Fruit fly (Drosophila melanogaster) whole organism, embryonic: ENCODE results near the gene CG5969.

ENCODE experiments used
- Atf3 ChIP-seq: fragments of 200-800 bp; sonication (Bioruptor generic); optimal IDR thresholded peaks from 3 replicates; lab custom pipeline; 2016; ENCODE audit warnings: missing biosample characterization, missing genetic modification characterization
- BtbVII ChIP-seq: fragments of 200-800 bp; sonication (Bioruptor generic); optimal IDR thresholded peaks from 3 replicates; lab custom pipeline; 2017; ENCODE audit warnings: missing biosample characterization, mild to moderate bottlenecking, missing genetic modification characterization
- CG10543 ChIP-seq: fragments of 200-800 bp; sonication (Bioruptor generic); optimal IDR thresholded peaks from 3 replicates; lab custom pipeline; 2017; ENCODE audit warnings: missing biosample characterization, mild to moderate bottlenecking, missing genetic modification characterization, moderate library complexity
- CG10654 ChIP-seq: fragments of 200-800 bp; sonication (Bioruptor generic); optimal IDR thresholded peaks from 2 replicates; lab custom pipeline; 2016; ENCODE audit warnings: missing biosample characterization, missing genetic modification characterization
- CG11456 ChIP-seq: fragments of 200-800 bp; sonication (Bioruptor generic); IDR thresholded peaks from 3 replicates; pipeline ENCODE4 v1.3.6; 2022; ENCODE audit warnings: missing biosample characterization, missing genetic modification characterization
- CG12942 ChIP-seq: fragments of 200-800 bp; sonication (Bioruptor generic); optimal IDR thresholded peaks from 3 replicates; lab custom pipeline; 2016; ENCODE audit warnings: missing biosample characterization, missing genetic modification characterization
- CG13624 ChIP-seq: fragments of 200-800 bp; sonication (Bioruptor generic); optimal IDR thresholded peaks from 2 replicates; lab custom pipeline; 2016; ENCODE audit warnings: missing biosample characterization, missing genetic modification characterization
- CG14050 ChIP-seq: fragments of 200-800 bp; sonication (Bioruptor generic); IDR thresholded peaks from 3 replicates; pipeline ENCODE4 v1.3.6; 2022; ENCODE audit warnings: missing biosample characterization, missing genetic modification characterization
- CG1529 ChIP-seq: fragments of 200-800 bp; sonication (Bioruptor generic); optimal IDR thresholded peaks from 3 replicates; lab custom pipeline; 2018; ENCODE audit warnings: missing biosample characterization, missing genetic modification characterization
- CG1603 ChIP-seq: fragments of 200-800 bp; sonication (Bioruptor generic); optimal IDR thresholded peaks from 2 replicates; lab custom pipeline; 2019; ENCODE audit warnings: missing biosample characterization, mild to moderate bottlenecking, missing genetic modification characterization, moderate library complexity
- CG17359 ChIP-seq: fragments of 200-800 bp; sonication (Bioruptor generic); optimal IDR thresholded peaks from 3 replicates; lab custom pipeline; 2018; ENCODE audit warnings: missing biosample characterization, mild to moderate bottlenecking, missing genetic modification characterization, moderate library complexity
- CG17612 ChIP-seq: fragments of 200-800 bp; sonication (Bioruptor generic); IDR thresholded peaks from 2 replicates; pipeline ENCODE4 v1.3.6; 2022; ENCODE audit warnings: missing biosample characterization, missing genetic modification characterization
- CG17829 ChIP-seq: fragments of 200-800 bp; optimal IDR thresholded peaks from 2 replicates; lab custom pipeline; 2019; ENCODE audit warnings: missing biosample characterization, mild to moderate bottlenecking, missing genetic modification characterization, moderate library complexity
- CG32532 ChIP-seq: fragments of 200-800 bp; sonication (Bioruptor generic); IDR thresholded peaks from 2 replicates; pipeline ENCODE4 v1.3.6; 2022; ENCODE audit warnings: missing biosample characterization, missing genetic modification characterization
- CG3407 ChIP-seq: fragments of 200-800 bp; sonication (Bioruptor generic); optimal IDR thresholded peaks from 2 replicates; lab custom pipeline; 2018; ENCODE audit warnings: missing biosample characterization, mild to moderate bottlenecking, missing genetic modification characterization
- CG3847 ChIP-seq: fragments of 200-800 bp; sonication (Bioruptor generic); IDR thresholded peaks from 2 replicates; pipeline ENCODE4 v1.3.6; 2022; ENCODE audit warnings: missing biosample characterization, missing genetic modification characterization
- CG42726 ChIP-seq: fragments of 200-800 bp; sonication (Bioruptor generic); IDR thresholded peaks from 2 replicates; pipeline ENCODE4 v1.3.6; 2022; ENCODE audit warnings: missing biosample characterization, missing genetic modification characterization; ENCODE audit not compliant: partially characterized antibody
- CG4730 ChIP-seq: fragments of 200-800 bp; sonication (Bioruptor generic); IDR thresholded peaks from 2 replicates; pipeline ENCODE4 v1.3.6; 2022; ENCODE audit warnings: missing biosample characterization, missing genetic modification characterization
- CG7357 ChIP-seq: fragments of 200-800 bp; sonication (Bioruptor generic); IDR thresholded peaks from 3 replicates; pipeline ENCODE4 v1.3.6; 2022; ENCODE audit warnings: missing biosample characterization, missing genetic modification characterization
- CG9215 ChIP-seq: fragments of 200-800 bp; sonication (Bioruptor generic); IDR thresholded peaks from 2 replicates; pipeline ENCODE4 v1.3.6; 2022; ENCODE audit warnings: missing biosample characterization, missing genetic modification characterization
- CTCF ChIP-seq: fragments of 200-800 bp; sonication (Bioruptor generic); optimal IDR thresholded peaks from 2 replicates; lab custom pipeline; 2017; ENCODE audit warnings: missing biosample characterization, mild to moderate bottlenecking, missing genetic modification characterization, moderate library complexity
- Chrac-16 ChIP-seq: fragments of 200-800 bp; sonication (Bioruptor generic); optimal IDR thresholded peaks from 3 replicates; lab custom pipeline; 2016; ENCODE audit warnings: missing biosample characterization, missing genetic modification characterization
- D ChIP-seq, 2 experiments: fragments of 200-800 bp in 1 of 2; fragments of >200 bp in 1 of 2; sonication (Bioruptor generic) in 1 of 2; optimal IDR thresholded peaks; 2 replicates in 1 of 2; 3 replicates in 1 of 2; lab custom pipeline; 2017; ENCODE audit warnings: mild to moderate bottlenecking in 1 of 2, missing biosample characterization in 1 of 2, missing genetic modification characterization in 1 of 2, missing genetic modification reagents in 1 of 2
- Doc3 ChIP-seq: fragments of 200-800 bp; sonication (Bioruptor generic); IDR thresholded peaks from 3 replicates; pipeline ENCODE4 v1.3.6; 2022; ENCODE audit warnings: missing biosample characterization, missing genetic modification characterization; ENCODE audit not compliant: partially characterized antibody
- Hey ChIP-seq: fragments of 200-800 bp; sonication (Bioruptor generic); optimal IDR thresholded peaks from 3 replicates; lab custom pipeline; 2018; ENCODE audit warnings: missing biosample characterization, mild to moderate bottlenecking, missing genetic modification characterization
- HmgZ ChIP-seq: fragments of 200-800 bp; sonication (Bioruptor generic); optimal IDR thresholded peaks from 2 replicates; lab custom pipeline; 2018; ENCODE audit warnings: missing biosample characterization, mild to moderate bottlenecking, missing genetic modification characterization
- Hr51 ChIP-seq, 2 experiments: fragments of 200-800 bp; sonication (Bioruptor generic); optimal IDR thresholded peaks; 2 replicates in 1 of 2; 3 replicates in 1 of 2; lab custom pipeline; 2016 to 2018; ENCODE audit warnings: missing biosample characterization in 2 of 2, missing genetic modification characterization in 2 of 2, mild to moderate bottlenecking in 1 of 2, moderate library complexity in 1 of 2
- Nf-YB ChIP-seq: fragments of 200-800 bp; sonication (Bioruptor generic); optimal IDR thresholded peaks from 3 replicates; lab custom pipeline; 2019; ENCODE audit warnings: missing biosample characterization, mild to moderate bottlenecking, missing genetic modification characterization, moderate library complexity
- Nf-YC ChIP-seq: fragments of 200-800 bp; optimal IDR thresholded peaks from 3 replicates; lab custom pipeline; 2019; ENCODE audit warnings: missing biosample characterization, mild to moderate bottlenecking, missing genetic modification characterization, moderate library complexity
- aop ChIP-seq: fragments of 200-800 bp; sonication (Bioruptor generic); IDR thresholded peaks from 2 replicates; pipeline ENCODE4 v1.3.6; 2022; ENCODE audit warnings: missing biosample characterization, missing genetic modification characterization
- ash1 ChIP-seq: fragments of 200-800 bp; sonication (Bioruptor generic); optimal IDR thresholded peaks from 2 replicates; lab custom pipeline; 2018; ENCODE audit warnings: missing biosample characterization, mild to moderate bottlenecking, missing genetic modification characterization
- bab2 ChIP-seq: fragments of 200-800 bp; sonication (Bioruptor generic); optimal IDR thresholded peaks from 2 replicates; lab custom pipeline; 2016; ENCODE audit warnings: missing biosample characterization, missing genetic modification characterization
- br ChIP-seq: fragments of >200 bp; optimal IDR thresholded peaks from 2 replicates; lab custom pipeline; 2017
- cad ChIP-seq: fragments of >200 bp; optimal IDR thresholded peaks from 2 replicates; lab custom pipeline; 2017; ENCODE audit warnings: missing biosample characterization, missing genetic modification characterization
- cato ChIP-seq: fragments of 200-800 bp; sonication (Bioruptor generic); optimal IDR thresholded peaks from 2 replicates; lab custom pipeline; 2016; ENCODE audit warnings: missing biosample characterization, missing genetic modification characterization, borderline replicate concordance
- chn ChIP-seq: fragments of 200-800 bp; sonication (Bioruptor generic); optimal IDR thresholded peaks from 2 replicates; lab custom pipeline; 2016; ENCODE audit warnings: missing biosample characterization, missing genetic modification characterization
- dpn ChIP-seq, 2 experiments: fragments of 200-800 bp; sonication (Bioruptor generic); optimal IDR thresholded peaks; 3 replicates each; lab custom pipeline; 2016; ENCODE audit warnings: missing biosample characterization in 2 of 2, missing genetic modification characterization in 2 of 2
- fd102C ChIP-seq: fragments of 200-800 bp; sonication (Bioruptor generic); optimal IDR thresholded peaks from 2 replicates; lab custom pipeline; 2018; ENCODE audit warnings: missing biosample characterization, mild to moderate bottlenecking, missing genetic modification characterization, moderate library complexity
- ham ChIP-seq: fragments of 200-800 bp; sonication (Bioruptor generic); IDR thresholded peaks from 2 replicates; pipeline ENCODE4 v1.3.6; 2022; ENCODE audit warnings: missing biosample characterization, missing genetic modification characterization
- kah ChIP-seq: fragments of 200-800 bp; sonication (Bioruptor generic); optimal IDR thresholded peaks from 2 replicates; lab custom pipeline; 2018; ENCODE audit warnings: missing biosample characterization, mild to moderate bottlenecking, missing genetic modification characterization
- kni ChIP-seq: fragments of 200-800 bp; sonication (Bioruptor generic); optimal IDR thresholded peaks from 3 replicates; lab custom pipeline; 2017; ENCODE audit warnings: mild to moderate bottlenecking, missing biosample characterization, missing genetic modification reagents, missing genetic modification characterization
- luna ChIP-seq: fragments of 200-800 bp; sonication (Bioruptor generic); optimal IDR thresholded peaks from 2 replicates; lab custom pipeline; 2016; ENCODE audit warnings: missing biosample characterization, missing genetic modification characterization
- nom ChIP-seq: fragments of 200-800 bp; sonication (Bioruptor generic); optimal IDR thresholded peaks from 2 replicates; lab custom pipeline; 2017; ENCODE audit warnings: missing biosample characterization, missing genetic modification characterization, mild to moderate bottlenecking, moderate library complexity, missing genetic modification reagents
- shn ChIP-seq: fragments of 200-800 bp; sonication (Bioruptor generic); optimal IDR thresholded peaks from 3 replicates; lab custom pipeline; 2016; ENCODE audit warnings: missing biosample characterization, missing genetic modification characterization
- sob ChIP-seq: fragments of 200-800 bp; sonication (Bioruptor generic); IDR thresholded peaks from 2 replicates; pipeline ENCODE4 v1.3.6; 2022; ENCODE audit warnings: missing biosample characterization, missing genetic modification characterization
- vfl ChIP-seq: fragments of 200-800 bp; sonication (Bioruptor generic); optimal IDR thresholded peaks from 2 replicates; lab custom pipeline; 2016; ENCODE audit warnings: missing biosample characterization, missing genetic modification characterization
- wor ChIP-seq: fragments of 200-800 bp; sonication (Bioruptor generic); IDR thresholded peaks from 2 replicates; pipeline ENCODE4 v1.3.6; 2022; ENCODE audit warnings: missing biosample characterization, missing genetic modification characterization
- zf30C ChIP-seq: fragments of 200-800 bp; sonication (Bioruptor generic); optimal IDR thresholded peaks from 3 replicates; lab custom pipeline; 2018; ENCODE audit warnings: missing biosample characterization, mild to moderate bottlenecking, missing genetic modification characterization
- zfh1 ChIP-seq: fragments of 200-800 bp; sonication (Bioruptor generic); IDR thresholded peaks from 3 replicates; pipeline ENCODE4 v1.3.6; 2022; ENCODE audit warnings: missing biosample characterization, missing genetic modification characterization
- zfh2 ChIP-seq: fragments of 200-800 bp; sonication (Bioruptor generic); optimal IDR thresholded peaks from 2 replicates; lab custom pipeline; 2016; ENCODE audit warnings: missing biosample characterization, missing genetic modification characterization

The CG5969 gene

dm6 chr3L:20452813-20453682 is 20.5 kb upstream of the CG5969 start, which contains the start of gene CG5199 (continued):
- TF ChIP-seq ham (GFP tag; lab: Robert Waterston, UW), result no peak
- TF ChIP-seq cad (GFP tag; lab: Kevin White, UChicago), result no peak
- no peak for TF ChIP-seq Atf3 (GFP tag; lab: Kevin White, UChicago)
- no peak for TF ChIP-seq br (lab: Kevin White, UChicago)
- no peak for TF ChIP-seq CG1529
- TF ChIP-seq bab2 (GFP tag; lab: Kevin White, UChicago), result peak; percentile 35
- TF ChIP-seq aop (GFP tag; lab: Robert Waterston, UW), result no peak
- TF ChIP-seq CG17612, result no peak
- TF ChIP-seq CG12942, result peak; percentile 50
- peak; percentile 12 to 53 for TF ChIP-seq dpn (GFP tag; optimal IDR thresholded peaks at IDR 0.05; lab: Kevin White, UChicago)
- no peak for TF ChIP-seq nom (GFP tag; lab: Kevin White, UChicago)
- peak; percentile 86 for TF ChIP-seq CG42726
- TF ChIP-seq cato, result peak; percentile 27
- peak; percentile 64; the same call in 1 of the 2 replicates for TF ChIP-seq CG3847 (GFP tag; lab: Robert Waterston, UW)
- peak; percentile 50 for TF ChIP-seq CG17359 (tag; lab: Kevin White, UChicago)
- peak; percentile 54 for TF ChIP-seq CG4730 (GFP tag; lab: Robert Waterston, UW)
- peak; percentile 46 for TF ChIP-seq CG1603
- peak; percentile 53 for TF ChIP-seq zfh2 (GFP tag; lab: Kevin White, UChicago)
- peak; percentile 77 for TF ChIP-seq Doc3 (GFP tag; lab: Robert Waterston, UW)
- peak; percentile 86 for TF ChIP-seq zf30C (GFP tag; lab: Kevin White, UChicago)
- no peak for TF ChIP-seq CG3407 (GFP tag; lab: Kevin White, UChicago)
- peak; percentile 89 for TF ChIP-seq CG17829 (tag; lab: Kevin White, UChicago)
- no peak for TF ChIP-seq CG13624 (GFP tag; lab: Kevin White, UChicago)
- peak; percentile 73 for TF ChIP-seq CG10654
- no peak for TF ChIP-seq D (optimal IDR thresholded peaks at IDR 0.05; lab: Kevin White, UChicago)
- peak; percentile 57 for TF ChIP-seq D (GFP tag; optimal IDR thresholded peaks at IDR 0.05; lab: Kevin White, UChicago)
- peak; percentile 0 to 65 for TF ChIP-seq Hr51 (GFP tag; optimal IDR thresholded peaks at IDR 0.05; lab: Kevin White, UChicago)
- no peak for TF ChIP-seq luna
- no peak for TF ChIP-seq kni
- TF ChIP-seq fd102C (GFP tag; lab: Kevin White, UChicago), result no peak
- TF ChIP-seq Nf-YC (tag; lab: Kevin White, UChicago), result peak; percentile 75
- no peak for TF ChIP-seq HmgZ
- TF ChIP-seq CG7357 (GFP tag; lab: Robert Waterston, UW), result no peak
- TF ChIP-seq zfh1 (GFP tag; lab: Robert Waterston, UW), result peak; percentile 62; the same call in 1 of the 3 replicates
- TF ChIP-seq Hey (tag; lab: Kevin White, UChicago), result no peak
- peak; percentile 57; the same call in 1 of the 3 replicates for TF ChIP-seq CG11456 (GFP tag; lab: Robert Waterston, UW)
- peak; percentile 72 for TF ChIP-seq Chrac-16
- peak; percentile 39 for TF ChIP-seq kah (GFP tag; lab: Kevin White, UChicago)
- TF ChIP-seq CG14050 (GFP tag; lab: Robert Waterston, UW), result no peak
- peak; percentile 49; the same call in 1 of the 2 replicates for TF ChIP-seq CG32532 (GFP tag; lab: Robert Waterston, UW)
- no peak for TF ChIP-seq vfl (GFP tag; lab: Kevin White, UChicago)
- peak; percentile 53 for TF ChIP-seq wor (GFP tag; lab: Robert Waterston, UW)
- peak; percentile 50 for TF ChIP-seq Nf-YB (GFP tag; lab: Kevin White, UChicago)
- TF ChIP-seq chn (GFP tag; lab: Kevin White, UChicago), result no peak
- peak; percentile 22 for TF ChIP-seq shn (GFP tag; lab: Kevin White, UChicago)
- TF ChIP-seq BtbVII (GFP tag; lab: Kevin White, UChicago), result peak; percentile 46
- TF ChIP-seq sob (GFP tag; lab: Robert Waterston, UW), result no peak
- peak; percentile 47 for TF ChIP-seq CG10543 (GFP tag; lab: Kevin White, UChicago)
- no peak for TF ChIP-seq ash1
- TF ChIP-seq CTCF (GFP tag; lab: Kevin White, UChicago), result no peak
- peak; percentile 80 for TF ChIP-seq CG9215
